Worm (Caenorhabditis elegans): Measurements from ENCODE around the gene srv-34.

- TF ChIP-seq jun-1 (tag; optimal IDR thresholded peaks at IDR 0.05) (no peak), F44E2.7 (GFP tag; IDR thresholded peaks at IDR 0.05) (no peak), ztf-11 (tag; optimal IDR thresholded peaks at IDR 0.05) (no peak), mdt-29 (GFP tag; IDR thresholded peaks at IDR 0.05) (no peak)
Observed at ce11 chrV:16350061-16350460, 24.5 kb downstream of the srv-34 start.
